Fruit fly (Drosophila melanogaster): ENCODE measurements around the gene CG17219.

- no peak for TF ChIP-seq CG10543 (GFP tag; optimal IDR thresholded peaks at IDR 0.05)
- TF ChIP-seq CG17385 (GFP tag; optimal IDR thresholded peaks at IDR 0.05), result no peak
- no peak for TF ChIP-seq Oaz (GFP tag; IDR thresholded peaks at IDR 0.05)
- TF ChIP-seq CG11398 (GFP tag; optimal IDR thresholded peaks at IDR 0.05), result no peak
- no peak for TF ChIP-seq Doc3 (GFP tag; IDR thresholded peaks at IDR 0.05; ENCODE audit: partially characterized antibody)
Observed at dm6 chr2L:2993702-2994101, 35.4 kb upstream of the CG17219 start.

All from whole organism, embryonic.